Worm (Caenorhabditis elegans): ENCODE measurements around the gene clec-20.

- TF ChIP-seq nhr-76 (tag; optimal IDR thresholded peaks at IDR 0.05) = no peak
- no peak for TF ChIP-seq lin-13 (tag; optimal IDR thresholded peaks at IDR 0.05)
- TF ChIP-seq unc-62 (GFP tag; optimal IDR thresholded peaks at IDR 0.05) = no peak
- TF ChIP-seq flh-1 (GFP tag; optimal IDR thresholded peaks at IDR 0.05) = no peak
- no peak for TF ChIP-seq nhr-237 (tag; optimal IDR thresholded peaks at IDR 0.05)
- no peak for TF ChIP-seq unc-39 (tag; optimal IDR thresholded peaks at IDR 0.05)
These were observed 44.5 kb downstream of the clec-20 start, which contains the start of the genes fbxb-52 and fbxb-51 for ce11 chrII:1550501-1550900.
